Worm (Caenorhabditis elegans): ENCODE measurements around the gene srlf-26.

ce11 chrIV:13726630-13727029 is 47.9 kb downstream of the srlf-26 start, which contains the start of gene ent-4:
- TF ChIP-seq fkh-10 (GFP tag; optimal IDR thresholded peaks at IDR 0.05), result no peak
- no peak for TF ChIP-seq dmd-4 (tag; optimal IDR thresholded peaks at IDR 0.05; ENCODE audit: borderline replicate concordance)
- TF ChIP-seq elt-4 (tag; optimal IDR thresholded peaks at IDR 0.05), result no peak
- TF ChIP-seq lin-11 (tag; optimal IDR thresholded peaks at IDR 0.05), result no peak
- no peak for TF ChIP-seq pqm-1 (tag; optimal IDR thresholded peaks at IDR 0.05)
- no peak for TF ChIP-seq unc-86 (tag; optimal IDR thresholded peaks at IDR 0.05)
- no peak for TF ChIP-seq hlh-8 (tag; optimal IDR thresholded peaks at IDR 0.05)
- TF ChIP-seq ceh-24 (tag; optimal IDR thresholded peaks at IDR 0.05), result no peak
- TF ChIP-seq sox-4 (tag; optimal IDR thresholded peaks at IDR 0.05), result no peak

Data from whole organism, late embryonic.